Worm (Caenorhabditis elegans) whole organism, L2 larva: Measurements from ENCODE around the gene ZK177.1.

Source experiments
- ceh-16 ChIP-seq: fragments of 150-350 bp; optimal IDR thresholded peaks from 2 replicates; lab custom pipeline; 2014; ENCODE audit warnings: missing biosample characterization, missing genetic modification characterization
- lsy-2 ChIP-seq, 2 experiments: fragments of 150-350 bp in 1 of 2; sonication (generic microtip) in 1 of 2; optimal IDR thresholded peaks; 2 replicates each; lab custom pipeline; 2014 to 2017; ENCODE audit warnings: missing biosample characterization in 2 of 2, missing genetic modification characterization in 2 of 2
- mbf-1 ChIP-seq: sonication (generic microtip); optimal IDR thresholded peaks from 2 replicates; lab custom pipeline; 2017; ENCODE audit warnings: missing biosample characterization, missing genetic modification characterization
- nhr-77 ChIP-seq: fragments of 150-350 bp; optimal IDR thresholded peaks from 2 replicates; lab custom pipeline; 2014; ENCODE audit warnings: missing biosample characterization, missing genetic modification characterization
- unc-39 ChIP-seq: fragments of 150-350 bp; optimal IDR thresholded peaks from 2 replicates; lab custom pipeline; 2014; ENCODE audit warnings: missing biosample characterization, missing genetic modification characterization
- unc-62 ChIP-seq: fragments of 150-350 bp; optimal IDR thresholded peaks from 2 replicates; lab custom pipeline; 2014; ENCODE audit warnings: missing biosample characterization, missing genetic modification reagents, missing genetic modification characterization

ce11 chrII:5557134-5557533 is 29.2 kb downstream of the ZK177.1 start:
- no peak for TF ChIP-seq nhr-77
- TF ChIP-seq unc-62, result no peak
- TF ChIP-seq mbf-1 (tag; lab: Kevin White, UChicago), result no peak
- TF ChIP-seq lsy-2 (tag; optimal IDR thresholded peaks at IDR 0.05; lab: Kevin White, UChicago), result no peak
- TF ChIP-seq unc-39 (tag; lab: Kevin White, UChicago), result no peak
- TF ChIP-seq ceh-16 (tag; lab: Kevin White, UChicago), result no peak
